Worm (Caenorhabditis elegans) whole organism, young adult: ENCODE data around the gene col-132.

Source experiments
- B0035.1 ChIP-seq: sonication (generic microtip); optimal IDR thresholded peaks from 2 replicates; lab custom pipeline; 2016; ENCODE audit warnings: missing genetic modification characterization, mild to moderate bottlenecking, missing compliant biosample characterization, missing genotype, missing genetic modification reagents
- B0336.3 ChIP-seq: fragments of 200-800 bp; sonication (Bioruptor generic); IDR thresholded peaks from 2 replicates; pipeline ENCODE4 v1.3.6; 2022; ENCODE audit warnings: missing genetic modification characterization, missing compliant biosample characterization
- C06A6.2 ChIP-seq: fragments of 200-800 bp; sonication (Bioruptor generic); conservative IDR thresholded peaks from 2 replicates; pipeline ENCODE4 v1.3.6; 2022; ENCODE audit warnings: missing genetic modification characterization, missing compliant biosample characterization
- D2030.7 ChIP-seq: fragments of 200-800 bp; sonication (Bioruptor generic); IDR thresholded peaks from 2 replicates; pipeline ENCODE4 v1.3.6; 2022; ENCODE audit warnings: missing genetic modification reagents, missing genetic modification characterization, missing compliant biosample characterization
- F22D6.2 ChIP-seq: sonication (generic microtip); optimal IDR thresholded peaks from 2 replicates; lab custom pipeline; 2016; ENCODE audit warnings: mild to moderate bottlenecking, missing genetic modification characterization, missing compliant biosample characterization
- F49E8.2 ChIP-seq: sonication (generic microtip); optimal IDR thresholded peaks from 3 replicates; lab custom pipeline; 2017; ENCODE audit warnings: missing genetic modification characterization, mild to moderate bottlenecking, missing compliant biosample characterization, antibody characterized with exemption, moderate library complexity; ENCODE audit not compliant: insufficient read depth
- F55B11.4 ChIP-seq: sonication (generic microtip); optimal IDR thresholded peaks from 2 replicates; lab custom pipeline; 2016; ENCODE audit warnings: missing compliant biosample characterization, missing genetic modification characterization, borderline replicate concordance; ENCODE audit not compliant: insufficient read depth
- T26A5.8 ChIP-seq: sonication (generic microtip); optimal IDR thresholded peaks from 2 replicates; lab custom pipeline; 2016; ENCODE audit warnings: missing genetic modification characterization, missing compliant biosample characterization
- Y53G8AR.9 ChIP-seq: fragments of 200-800 bp; sonication (Bioruptor generic); conservative IDR thresholded peaks from 2 replicates; pipeline ENCODE4 v1.3.6; 2022; ENCODE audit warnings: missing genetic modification reagents, missing genetic modification characterization, missing compliant biosample characterization
- Y79H2A.3 ChIP-seq: fragments of 200-800 bp; sonication (Bioruptor generic); conservative IDR thresholded peaks from 2 replicates; pipeline ENCODE4 v1.3.6; 2022; ENCODE audit warnings: missing genetic modification reagents, missing genetic modification characterization, missing compliant biosample characterization
- Y95B8A.8 ChIP-seq: fragments of 200-800 bp; sonication (Bioruptor generic); IDR thresholded peaks from 2 replicates; pipeline ENCODE4 v1.3.6; 2022; ENCODE audit warnings: missing genetic modification reagents, missing genetic modification characterization, missing compliant biosample characterization
- ama-1 ChIP-seq, 3 experiments: fragments of 150-350 bp in 1 of 3; sonication (generic microtip) in 2 of 3; optimal IDR thresholded peaks; 2 replicates each; lab custom pipeline; 2014 to 2018; ENCODE audit warnings: missing biosample characterization in 2 of 3, missing genetic modification characterization in 2 of 3, missing genetic modification reagents in 2 of 3
- aptf-2 ChIP-seq: fragments of 200-800 bp; sonication (Bioruptor generic); conservative IDR thresholded peaks from 2 replicates; pipeline ENCODE4 v1.3.6; 2022; ENCODE audit warnings: missing genetic modification reagents, missing genetic modification characterization, missing compliant biosample characterization
- athp-1 ChIP-seq: sonication (generic microtip); optimal IDR thresholded peaks from 2 replicates; lab custom pipeline; 2017; ENCODE audit warnings: mild to moderate bottlenecking, missing genetic modification characterization, missing compliant biosample characterization
- attf-3 ChIP-seq: fragments of 200-800 bp; sonication (Bioruptor generic); conservative IDR thresholded peaks from 2 replicates; pipeline ENCODE4 v1.3.6; 2022; ENCODE audit warnings: missing genetic modification reagents, missing genetic modification characterization, missing compliant biosample characterization
- attf-5 ChIP-seq: fragments of 200-800 bp; sonication (Bioruptor generic); optimal IDR thresholded peaks from 2 replicates; lab custom pipeline; 2018; ENCODE audit warnings: mild to moderate bottlenecking, missing genetic modification characterization, missing compliant biosample characterization
- cebp-1 ChIP-seq, 2 experiments: fragments of 200-800 bp in 1 of 2; sonication (Bioruptor generic) in 1 of 2; sonication (generic microtip) in 1 of 2; IDR thresholded peaks in 1 of 2; optimal IDR thresholded peaks in 1 of 2; 2 replicates each; pipeline versions ENCODE4 v1.3.6 to Lab custom; 2017 to 2022; ENCODE audit warnings: missing compliant biosample characterization in 2 of 2, missing genetic modification characterization in 2 of 2, mild to moderate bottlenecking in 1 of 2, missing genetic modification reagents in 1 of 2, moderate library complexity in 1 of 2
- ceh-40 ChIP-seq: fragments of 200-800 bp; sonication (Bioruptor generic); IDR thresholded peaks from 2 replicates; pipeline ENCODE4 v1.3.6; 2022; ENCODE audit warnings: missing genetic modification characterization, missing compliant biosample characterization
- ceh-91 ChIP-seq: fragments of 200-800 bp; sonication (Bioruptor generic); IDR thresholded peaks from 2 replicates; pipeline ENCODE4 v1.3.6; 2022; ENCODE audit warnings: missing genetic modification reagents, missing genetic modification characterization, missing compliant biosample characterization
- chd-7 ChIP-seq: sonication (generic microtip); optimal IDR thresholded peaks from 2 replicates; lab custom pipeline; 2016; ENCODE audit warnings: mild to moderate bottlenecking, missing genetic modification characterization, moderate library complexity, missing compliant biosample characterization
- dox-1 ChIP-seq: fragments of 200-800 bp; sonication (Bioruptor generic); IDR thresholded peaks from 2 replicates; pipeline ENCODE4 v1.3.6; 2022; ENCODE audit warnings: missing genetic modification reagents, missing genetic modification characterization, missing compliant biosample characterization
- dpl-1 ChIP-seq: fragments of 150-350 bp; optimal IDR thresholded peaks from 2 replicates; lab custom pipeline; 2014; ENCODE audit warnings: missing biosample characterization, missing genetic modification reagents, missing genetic modification characterization
- hlh-26 ChIP-seq: fragments of 200-800 bp; sonication (Bioruptor generic); conservative IDR thresholded peaks from 2 replicates; pipeline ENCODE4 v1.3.6; 2022; ENCODE audit warnings: missing genetic modification reagents, missing genetic modification characterization, missing compliant biosample characterization
- hmg-1.2 ChIP-seq: fragments of 200-800 bp; sonication (Bioruptor generic); IDR thresholded peaks from 2 replicates; pipeline ENCODE4 v1.3.6; 2022; ENCODE audit warnings: missing genetic modification reagents, missing genetic modification characterization, missing compliant biosample characterization
- hrde-1 ChIP-seq: sonication (generic microtip); optimal IDR thresholded peaks from 2 replicates; lab custom pipeline; 2016; ENCODE audit warnings: missing genetic modification characterization, mild to moderate bottlenecking, missing compliant biosample characterization, moderate library complexity, missing genotype, missing genetic modification reagents, borderline replicate concordance
- hsf-1 ChIP-seq: fragments of 200-800 bp; sonication (Bioruptor generic); IDR thresholded peaks from 2 replicates; pipeline ENCODE4 v1.3.6; 2022; ENCODE audit warnings: missing genetic modification reagents, missing genetic modification characterization, missing compliant biosample characterization
- lin-26 ChIP-seq: fragments of 200-800 bp; sonication (Bioruptor generic); IDR thresholded peaks from 2 replicates; pipeline ENCODE4 v1.3.6; 2022; ENCODE audit warnings: missing genetic modification reagents, missing genetic modification characterization, missing compliant biosample characterization
- lin-35 ChIP-seq, 3 experiments: fragments of 150-350 bp in 2 of 3; sonication (generic microtip) in 1 of 3; optimal IDR thresholded peaks; 2 replicates each; lab custom pipeline; 2014 to 2018; ENCODE audit warnings: missing biosample characterization in 3 of 3, missing genetic modification characterization in 3 of 3, missing genetic modification reagents in 3 of 3
- lin-54 ChIP-seq: fragments of 200-800 bp; sonication (Bioruptor generic); optimal IDR thresholded peaks from 2 replicates; lab custom pipeline; 2018; ENCODE audit warnings: mild to moderate bottlenecking, missing genetic modification characterization, missing compliant biosample characterization
- madf-3 ChIP-seq: fragments of 200-800 bp; sonication (Bioruptor generic); IDR thresholded peaks from 2 replicates; pipeline ENCODE4 v1.3.6; 2022; ENCODE audit warnings: missing genetic modification reagents, missing genetic modification characterization, missing compliant biosample characterization
- madf-6 ChIP-seq: fragments of 200-800 bp; sonication (Bioruptor generic); IDR thresholded peaks from 2 replicates; pipeline ENCODE4 v1.3.6; 2022; ENCODE audit warnings: missing genetic modification reagents, missing genetic modification characterization, missing compliant biosample characterization
- mcd-1 ChIP-seq: fragments of 200-800 bp; sonication (Bioruptor generic); IDR thresholded peaks from 2 replicates; pipeline ENCODE4 v1.3.6; 2022; ENCODE audit warnings: missing genetic modification reagents, missing genetic modification characterization, missing compliant biosample characterization
- mxl-1 ChIP-seq: sonication (generic microtip); optimal IDR thresholded peaks from 2 replicates; lab custom pipeline; 2016; ENCODE audit warnings: missing genetic modification characterization, missing compliant biosample characterization
- nfyb-1 ChIP-seq: fragments of 200-800 bp; sonication (Bioruptor generic); IDR thresholded peaks from 2 replicates; pipeline ENCODE4 v1.3.6; 2022; ENCODE audit warnings: missing genetic modification reagents, missing genetic modification characterization, missing compliant biosample characterization
- pha-4 ChIP-seq: fragments of 150-350 bp; sonication (generic microtip); optimal IDR thresholded peaks from 2 replicates; lab custom pipeline; 2014; ENCODE audit warnings: missing biosample characterization, missing genetic modification reagents, missing genetic modification characterization
- repo-1 ChIP-seq: sonication (generic microtip); optimal IDR thresholded peaks from 2 replicates; lab custom pipeline; 2017; ENCODE audit warnings: mild to moderate bottlenecking, missing genetic modification characterization, missing compliant biosample characterization
- rpc-1 ChIP-seq, 2 experiments: fragments of 150-350 bp in 1 of 2; sonication (generic microtip) in 1 of 2; optimal IDR thresholded peaks; 2 replicates each; lab custom pipeline; 2014 to 2018; ENCODE audit warnings: missing biosample characterization in 1 of 2, missing genetic modification characterization in 1 of 2, missing genetic modification reagents in 1 of 2, missing genotype in 1 of 2
- sdz-38 ChIP-seq: sonication (generic microtip); optimal IDR thresholded peaks from 2 replicates; lab custom pipeline; 2016; ENCODE audit warnings: missing genotype, missing genetic modification characterization, missing compliant biosample characterization
- snpc-1.3 ChIP-seq: sonication (generic microtip); optimal IDR thresholded peaks from 2 replicates; lab custom pipeline; 2017; ENCODE audit warnings: missing genetic modification characterization, mild to moderate bottlenecking, missing compliant biosample characterization, antibody characterized with exemption, moderate library complexity, missing genotype, missing genetic modification reagents; ENCODE audit not compliant: insufficient read depth
- snpc-3.4 ChIP-seq: sonication (generic microtip); optimal IDR thresholded peaks from 2 replicates; lab custom pipeline; 2017; ENCODE audit warnings: missing genetic modification characterization, mild to moderate bottlenecking, missing compliant biosample characterization, antibody characterized with exemption, moderate library complexity, missing genotype, missing genetic modification reagents
- snpc-4 ChIP-seq, 5 experiments: fragments of 150-350 bp in 1 of 5; sonication (generic microtip) in 4 of 5; optimal IDR thresholded peaks; 2 replicates each; lab custom pipeline; 2014 to 2018; ENCODE audit warnings: missing genetic modification characterization in 5 of 5, missing biosample characterization in 3 of 5, antibody characterized with exemption in 2 of 5, mild to moderate bottlenecking in 2 of 5, missing compliant biosample characterization in 2 of 5, missing genotype in 2 of 5, moderate library complexity in 2 of 5, missing genetic modification reagents in 1 of 5
- somi-1 ChIP-seq: fragments of 200-800 bp; sonication (Bioruptor generic); optimal IDR thresholded peaks from 2 replicates; lab custom pipeline; 2018; ENCODE audit warnings: mild to moderate bottlenecking, missing genetic modification characterization, missing compliant biosample characterization

Gene col-132

ce11 chrIV:13098652-13099051 lies 7.8 kb upstream of the col-132 start, which contains the start of the genes dli-1, tin-9.2 and exos-4.1 (continued):
- TF ChIP-seq attf-5 (GFP tag; lab: Kevin White, UChicago) (peak; percentile 80), F55B11.4 (no peak), Y95B8A.8 (GFP tag; lab: Robert Waterston, UW) (no peak), F22D6.2 (tag; lab: Kevin White, UChicago) (no peak), lin-54 (GFP tag; lab: Kevin White, UChicago) (peak; percentile 71), mcd-1 (peak; percentile 77), lin-35 (GFP tag; optimal IDR thresholded peaks at IDR 0.05; lab: Kevin White, UChicago) (peak in 1 of 3 experiments; percentile 25), pha-4 (tag; lab: Kevin White, UChicago) (no peak), dox-1 (GFP tag; lab: Robert Waterston, UW) (peak; percentile 77), aptf-2 (no peak), dpl-1 (GFP tag; lab: Kevin White, UChicago) (peak; percentile 58), Y53G8AR.9 (GFP tag; lab: Robert Waterston, UW) (no peak), attf-3 (GFP tag; lab: Robert Waterston, UW) (peak; percentile 29; the same call in 1 of the 2 replicates)

DNA sequence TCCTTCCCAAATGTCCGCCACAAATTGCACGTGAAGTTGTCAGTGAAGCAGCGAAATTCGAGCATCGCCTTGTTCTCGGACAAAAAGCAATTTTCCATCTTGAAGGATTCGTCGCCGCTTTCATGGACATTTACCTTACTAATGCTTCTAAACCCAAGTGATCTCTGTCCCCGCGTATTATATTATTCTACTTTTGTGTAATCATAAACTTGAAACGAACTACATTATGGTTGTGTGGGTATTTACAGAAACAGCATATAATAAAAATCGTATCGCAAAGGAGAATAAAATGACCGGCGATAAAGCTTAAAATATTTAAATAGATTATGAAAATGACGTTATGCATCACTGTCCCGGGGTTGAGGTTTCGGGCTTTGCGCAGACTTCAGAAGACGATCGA lies 5.9 kb upstream of the col-132 start:
- TF ChIP-seq snpc-1.3 (tag; lab: Kevin White, UChicago) (peak; percentile 18), lin-54 (GFP tag; lab: Kevin White, UChicago) (peak; percentile 8), mxl-1 (peak; percentile 39), snpc-3.4 (tag; lab: Kevin White, UChicago) (peak; percentile 34), madf-6 (GFP tag; lab: Robert Waterston, UW) (peak; percentile 58), dox-1 (GFP tag; lab: Robert Waterston, UW) (peak; percentile 52; the same call in 1 of the 2 replicates), chd-7 (peak; percentile 19), athp-1 (tag; lab: Kevin White, UChicago) (peak; percentile 48), Y95B8A.8 (GFP tag; lab: Robert Waterston, UW) (0 out of 2 replicates have a peak, but pooled peaks have one; percentile 13), hrde-1 (tag; lab: Kevin White, UChicago) (peak; percentile 88), C06A6.2 (GFP tag; lab: Robert Waterston, UW) (no peak), ama-1 (optimal IDR thresholded peaks at IDR 0.05; lab: Kevin White, UChicago) (no peak), ama-1 (GFP tag; optimal IDR thresholded peaks at IDR 0.05; lab: Kevin White, UChicago) (peak in 1 of 2 experiments; percentile 90), attf-3 (GFP tag; lab: Robert Waterston, UW) (peak; percentile 35; the same call in 1 of the 2 replicates), rpc-1 (optimal IDR thresholded peaks at IDR 0.05; lab: Kevin White, UChicago) (no peak), rpc-1 (tag; optimal IDR thresholded peaks at IDR 0.05; lab: Kevin White, UChicago) (no peak), mcd-1 (no peak), repo-1 (tag; lab: Kevin White, UChicago) (peak; percentile 34), snpc-4 (GFP tag; optimal IDR thresholded peaks at IDR 0.05; lab: Kevin White, UChicago) (no peak), snpc-4 (tag; optimal IDR thresholded peaks at IDR 0.05; lab: Kevin White, UChicago) (peak in 2 of 4 experiments; percentile 47 to 53), cebp-1 (GFP tag; IDR thresholded peaks at IDR 0.05; lab: Robert Waterston, UW) (no peak), cebp-1 (tag; optimal IDR thresholded peaks at IDR 0.05; lab: Kevin White, UChicago) (peak; percentile 34), Y79H2A.3 (GFP tag; lab: Robert Waterston, UW) (peak; percentile 78; the same call in 1 of the 2 replicates), somi-1 (no peak), madf-3 (GFP tag; lab: Robert Waterston, UW) (0 out of 2 replicates have a peak, but pooled peaks have one; percentile 16), ceh-40 (no peak), B0336.3 (GFP tag; lab: Robert Waterston, UW) (peak; percentile 63), B0035.1 (tag; lab: Kevin White, UChicago) (peak; percentile 2), hsf-1 (GFP tag; lab: Robert Waterston, UW) (peak; percentile 66; the same call in 1 of the 2 replicates), hmg-1.2 (peak; percentile 41), lin-26 (peak; percentile 68; the same call in 1 of the 2 replicates), attf-5 (GFP tag; lab: Kevin White, UChicago) (peak; percentile 35), T26A5.8 (tag; lab: Kevin White, UChicago) (peak; percentile 1), ceh-91 (0 out of 2 replicates have a peak, but pooled peaks have one; percentile 8), nfyb-1 (GFP tag; lab: Robert Waterston, UW) (0 out of 2 replicates have a peak, but pooled peaks have one; percentile 7), sdz-38 (tag; lab: Kevin White, UChicago) (no peak), F22D6.2 (tag; lab: Kevin White, UChicago) (no peak), D2030.7 (GFP tag; lab: Robert Waterston, UW) (peak; percentile 20; the same call in 1 of the 2 replicates), hlh-26 (GFP tag; lab: Robert Waterston, UW) (no peak), F49E8.2 (tag; lab: Kevin White, UChicago) (peak; percentile 86)
